Fruit fly (Drosophila melanogaster) whole organism, embryonic: ENCODE measurements around the gene TMEM216.

ENCODE experiments used
- ATbp ChIP-seq: fragments of 200-800 bp; sonication (Bioruptor generic); optimal IDR thresholded peaks from 2 replicates; lab custom pipeline; 2017; ENCODE audit warnings: missing biosample characterization, mild to moderate bottlenecking, missing genetic modification characterization, missing genetic modification reagents
- CG10147 ChIP-seq: fragments of 200-800 bp; sonication (Bioruptor generic); optimal IDR thresholded peaks from 2 replicates; lab custom pipeline; 2019; ENCODE audit warnings: missing biosample characterization, mild to moderate bottlenecking, missing genetic modification characterization, moderate library complexity
- CG10274 ChIP-seq: fragments of 200-800 bp; sonication (Bioruptor generic); optimal IDR thresholded peaks from 3 replicates; lab custom pipeline; 2017; ENCODE audit warnings: missing biosample characterization, mild to moderate bottlenecking, missing genetic modification characterization
- CG11696 ChIP-seq: fragments of 200-800 bp; sonication (Bioruptor generic); IDR thresholded peaks from 2 replicates; pipeline ENCODE4 v1.3.6; 2022; ENCODE audit warnings: missing biosample characterization, missing genetic modification characterization
- CG12236 ChIP-seq: fragments of 200-800 bp; sonication (Bioruptor generic); optimal IDR thresholded peaks from 2 replicates; lab custom pipeline; 2016; ENCODE audit warnings: missing biosample characterization, missing genetic modification characterization
- CG13624 ChIP-seq: fragments of 200-800 bp; sonication (Bioruptor generic); optimal IDR thresholded peaks from 2 replicates; lab custom pipeline; 2016; ENCODE audit warnings: missing biosample characterization, missing genetic modification characterization
- CG15479 ChIP-seq: fragments of 200-800 bp; sonication (Bioruptor generic); optimal IDR thresholded peaks from 3 replicates; lab custom pipeline; 2019; ENCODE audit warnings: missing biosample characterization, mild to moderate bottlenecking, missing genetic modification characterization, moderate library complexity
- CG16813 ChIP-seq: fragments of 200-800 bp; sonication (Bioruptor generic); IDR thresholded peaks from 3 replicates; pipeline ENCODE4 v1.3.6; 2022; ENCODE audit warnings: missing biosample characterization, missing genetic modification characterization; ENCODE audit not compliant: partially characterized antibody
- CG18619 ChIP-seq: fragments of 200-800 bp; sonication (Bioruptor generic); optimal IDR thresholded peaks from 3 replicates; lab custom pipeline; 2017; ENCODE audit warnings: missing biosample characterization, mild to moderate bottlenecking, missing genetic modification characterization
- CG3065 ChIP-seq: fragments of 200-800 bp; sonication (Bioruptor generic); optimal IDR thresholded peaks from 2 replicates; lab custom pipeline; 2016; ENCODE audit warnings: missing biosample characterization, missing genetic modification characterization
- CG4282 ChIP-seq: fragments of 200-800 bp; sonication (Bioruptor generic); optimal IDR thresholded peaks from 2 replicates; lab custom pipeline; 2016; ENCODE audit warnings: missing biosample characterization, missing genetic modification characterization
- CG5245 ChIP-seq: fragments of 200-800 bp; sonication (Bioruptor generic); optimal IDR thresholded peaks from 3 replicates; lab custom pipeline; 2016; ENCODE audit warnings: missing biosample characterization, missing genetic modification characterization
- CG5953 ChIP-seq: fragments of 200-800 bp; sonication (Bioruptor generic); IDR thresholded peaks from 2 replicates; pipeline ENCODE4 v1.3.6; 2022; ENCODE audit warnings: missing biosample characterization, missing genetic modification characterization
- CG6689 ChIP-seq: fragments of 200-800 bp; sonication (Bioruptor generic); IDR thresholded peaks from 2 replicates; pipeline ENCODE4 v1.3.6; 2022; ENCODE audit warnings: missing biosample characterization, missing genetic modification characterization
- CG8359 ChIP-seq: fragments of 200-800 bp; sonication (Bioruptor generic); optimal IDR thresholded peaks from 2 replicates; lab custom pipeline; 2017; ENCODE audit warnings: missing biosample characterization, mild to moderate bottlenecking, missing genetic modification characterization, borderline replicate concordance
- CkIIα-i1 ChIP-seq: fragments of 200-800 bp; sonication (Bioruptor generic); IDR thresholded peaks from 2 replicates; pipeline ENCODE4 v1.3.6; 2022; ENCODE audit warnings: missing biosample characterization, missing genetic modification characterization
- Dad ChIP-seq: fragments of 200-800 bp; sonication (Bioruptor generic); optimal IDR thresholded peaks from 3 replicates; lab custom pipeline; 2016; ENCODE audit warnings: missing biosample characterization, missing genetic modification characterization
- Deaf1 ChIP-seq: fragments of 200-800 bp; optimal IDR thresholded peaks from 3 replicates; lab custom pipeline; 2019; ENCODE audit warnings: missing biosample characterization, mild to moderate bottlenecking, missing genetic modification characterization, moderate library complexity
- Doc3 ChIP-seq: fragments of 200-800 bp; sonication (Bioruptor generic); IDR thresholded peaks from 3 replicates; pipeline ENCODE4 v1.3.6; 2022; ENCODE audit warnings: missing biosample characterization, missing genetic modification characterization; ENCODE audit not compliant: partially characterized antibody
- ERR ChIP-seq: fragments of 200-800 bp; sonication (Bioruptor generic); optimal IDR thresholded peaks from 2 replicates; lab custom pipeline; 2016; ENCODE audit warnings: missing biosample characterization, missing genetic modification characterization
- Ets65A ChIP-seq: fragments of 200-800 bp; sonication (Bioruptor generic); peaks from one replicate; lab custom pipeline; 2016; ENCODE audit warnings: missing biosample characterization, missing genetic modification characterization
- Max ChIP-seq: fragments of 200-800 bp; sonication (Bioruptor generic); optimal IDR thresholded peaks from 2 replicates; lab custom pipeline; 2016; ENCODE audit warnings: missing biosample characterization, mild to moderate bottlenecking, missing genetic modification characterization
- Med ChIP-seq: fragments of 200-800 bp; sonication (Bioruptor generic); peaks from one replicate; lab custom pipeline; 2016; ENCODE audit warnings: missing biosample characterization, missing genetic modification characterization, mild to moderate bottlenecking, inconsistent platforms, moderate library complexity
- Myb ChIP-seq: fragments of 200-800 bp; sonication (Bioruptor generic); optimal IDR thresholded peaks from 2 replicates; lab custom pipeline; 2016; ENCODE audit warnings: missing biosample characterization, missing genetic modification characterization
- NFAT ChIP-seq: fragments of 200-800 bp; sonication (Bioruptor generic); IDR thresholded peaks from 2 replicates; pipeline ENCODE4 v1.3.6; 2022; ENCODE audit warnings: missing biosample characterization, missing genetic modification characterization
- Nf-YA ChIP-seq: fragments of 200-800 bp; sonication (Bioruptor generic); IDR thresholded peaks from 2 replicates; pipeline ENCODE4 v1.3.6; 2022; ENCODE audit warnings: missing biosample characterization, missing genetic modification characterization
- Nf-YC ChIP-seq: fragments of 200-800 bp; optimal IDR thresholded peaks from 3 replicates; lab custom pipeline; 2019; ENCODE audit warnings: missing biosample characterization, mild to moderate bottlenecking, missing genetic modification characterization, moderate library complexity
- PHDP ChIP-seq: fragments of 200-800 bp; sonication (Bioruptor generic); optimal IDR thresholded peaks from 3 replicates; lab custom pipeline; 2018; ENCODE audit warnings: missing biosample characterization, mild to moderate bottlenecking, missing genetic modification characterization, moderate library complexity
- Rfx ChIP-seq: fragments of 200-800 bp; sonication (Bioruptor generic); IDR thresholded peaks from 2 replicates; pipeline ENCODE4 v1.3.6; 2022; ENCODE audit warnings: missing biosample characterization, missing genetic modification characterization
- Stat92E ChIP-seq, 3 experiments: fragments of >200 bp in 2 of 3; fragments of 200-800 bp in 1 of 3; sonication (Bioruptor generic) in 1 of 3; optimal IDR thresholded peaks; 2 replicates each; lab custom pipeline; 2017 to 2019; ENCODE audit warnings: missing biosample characterization in 3 of 3, missing genetic modification characterization in 3 of 3, mild to moderate bottlenecking in 1 of 3, moderate library complexity in 1 of 3
- ara ChIP-seq: fragments of 200-800 bp; sonication (Bioruptor generic); IDR thresholded peaks from 2 replicates; pipeline ENCODE4 v1.3.6; 2022; ENCODE audit warnings: missing biosample characterization, missing genetic modification characterization
- bigmax ChIP-seq: fragments of 200-800 bp; sonication (Bioruptor generic); optimal IDR thresholded peaks from 2 replicates; lab custom pipeline; 2018; ENCODE audit warnings: missing biosample characterization, mild to moderate bottlenecking, missing genetic modification characterization
- cg ChIP-seq: fragments of 200-800 bp; sonication (Bioruptor generic); optimal IDR thresholded peaks from 3 replicates; lab custom pipeline; 2019; ENCODE audit warnings: missing biosample characterization, mild to moderate bottlenecking, missing genetic modification characterization, moderate library complexity
- dimm ChIP-seq: fragments of 200-800 bp; sonication (Bioruptor generic); IDR thresholded peaks from 2 replicates; pipeline ENCODE4 v1.3.6; 2022; ENCODE audit warnings: missing biosample characterization, missing genetic modification characterization
- eve ChIP-seq, 2 experiments: fragments of >200 bp; optimal IDR thresholded peaks; 2 replicates each; lab custom pipeline; 2017; ENCODE audit warnings: missing biosample characterization in 2 of 2, missing genetic modification characterization in 2 of 2
- gce ChIP-seq: fragments of 200-800 bp; sonication (Bioruptor generic); IDR thresholded peaks from 3 replicates; pipeline ENCODE4 v1.3.6; 2022; ENCODE audit warnings: missing biosample characterization, missing genetic modification characterization
- gcm2 ChIP-seq: fragments of 200-800 bp; sonication (Bioruptor generic); optimal IDR thresholded peaks from 2 replicates; lab custom pipeline; 2016; ENCODE audit warnings: missing biosample characterization, missing genetic modification characterization
- gem ChIP-seq: fragments of 200-800 bp; sonication (Bioruptor generic); optimal IDR thresholded peaks from 2 replicates; lab custom pipeline; 2019; ENCODE audit warnings: missing biosample characterization, mild to moderate bottlenecking, missing genetic modification characterization, moderate library complexity
- ind ChIP-seq: fragments of 200-800 bp; sonication (Bioruptor generic); optimal IDR thresholded peaks from 3 replicates; lab custom pipeline; 2016; ENCODE audit warnings: missing biosample characterization, missing genetic modification characterization
- lmd ChIP-seq: fragments of 200-800 bp; sonication (Bioruptor generic); IDR thresholded peaks from 2 replicates; pipeline ENCODE4 v1.3.6; 2022; ENCODE audit warnings: missing biosample characterization, missing genetic modification characterization
- lola ChIP-seq, 3 experiments: fragments of >200 bp in 2 of 3; fragments of 200-800 bp in 1 of 3; sonication (Bioruptor generic) in 1 of 3; optimal IDR thresholded peaks; 2 replicates each; lab custom pipeline; 2017 to 2019; ENCODE audit warnings: missing biosample characterization in 3 of 3, missing genetic modification characterization in 3 of 3, mild to moderate bottlenecking in 1 of 3, moderate library complexity in 1 of 3
- maf-S ChIP-seq: fragments of 200-800 bp; sonication (Bioruptor generic); optimal IDR thresholded peaks from 2 replicates; lab custom pipeline; 2016; ENCODE audit warnings: missing biosample characterization, missing genetic modification characterization
- nmo ChIP-seq: fragments of 200-800 bp; sonication (Bioruptor generic); optimal IDR thresholded peaks from 2 replicates; lab custom pipeline; 2018; ENCODE audit warnings: missing biosample characterization, mild to moderate bottlenecking, missing genetic modification characterization, moderate library complexity
- otp ChIP-seq: fragments of 200-800 bp; sonication (Bioruptor generic); IDR thresholded peaks from 3 replicates; pipeline ENCODE4, ENCODE4 v1.3.6; 2022; ENCODE audit warnings: missing biosample characterization, missing genetic modification characterization
- phol ChIP-seq: fragments of 200-800 bp; sonication (Bioruptor generic); optimal IDR thresholded peaks from 3 replicates; lab custom pipeline; 2018; ENCODE audit warnings: missing biosample characterization, mild to moderate bottlenecking, missing genetic modification characterization, moderate library complexity
- pzg ChIP-seq: fragments of 200-800 bp; sonication (Bioruptor generic); optimal IDR thresholded peaks from 3 replicates; lab custom pipeline; 2018; ENCODE audit warnings: missing biosample characterization, mild to moderate bottlenecking, missing genetic modification characterization, moderate library complexity
- rib ChIP-seq: fragments of 200-800 bp; sonication (Bioruptor generic); IDR thresholded peaks from 2 replicates; pipeline ENCODE4 v1.3.6; 2022; ENCODE audit warnings: missing biosample characterization, missing genetic modification characterization
- shn ChIP-seq: fragments of 200-800 bp; sonication (Bioruptor generic); optimal IDR thresholded peaks from 3 replicates; lab custom pipeline; 2016; ENCODE audit warnings: missing biosample characterization, missing genetic modification characterization
- sisA ChIP-seq: fragments of 200-800 bp; sonication (Bioruptor generic); IDR thresholded peaks from 2 replicates; pipeline ENCODE4 v1.3.6; 2022; ENCODE audit warnings: missing biosample characterization, missing genetic modification characterization
- toy ChIP-seq: fragments of 200-800 bp; sonication (Bioruptor generic); IDR thresholded peaks from 2 replicates; pipeline ENCODE4 v1.3.6; 2022; ENCODE audit warnings: missing biosample characterization, missing genetic modification characterization
- zen2 ChIP-seq: fragments of 200-800 bp; sonication (Bioruptor generic); IDR thresholded peaks from 3 replicates; pipeline ENCODE4 v1.3.6; 2022; ENCODE audit warnings: missing biosample characterization, missing genetic modification characterization; ENCODE audit not compliant: partially characterized antibody

TMEM216 gene

dm6 chr3R:8711890-8712449 lies 4.1 kb upstream of the TMEM216 start (continued):
- TF ChIP-seq ind (GFP tag; lab: Kevin White, UChicago): no peak
- no peak for TF ChIP-seq pzg
- no peak for TF ChIP-seq Rfx (GFP tag; lab: Robert Waterston, UW)
- no peak for TF ChIP-seq CG8359 (GFP tag; lab: Kevin White, UChicago)
- no peak for TF ChIP-seq CkIIα-i1
- no peak for TF ChIP-seq CG13624 (GFP tag; lab: Kevin White, UChicago)
- peak; percentile 19 for TF ChIP-seq phol (tag; lab: Kevin White, UChicago)
- no peak for TF ChIP-seq Max (GFP tag; lab: Kevin White, UChicago)
- no peak for TF ChIP-seq Doc3
- TF ChIP-seq gem (tag; lab: Kevin White, UChicago): peak; percentile 50
- no peak for TF ChIP-seq maf-S (GFP tag; lab: Kevin White, UChicago)
- no peak for TF ChIP-seq zen2
- no peak for TF ChIP-seq CG3065
- TF ChIP-seq nmo (GFP tag; lab: Kevin White, UChicago): peak; percentile 29
- TF ChIP-seq CG5953 (GFP tag; lab: Robert Waterston, UW): no peak
- TF ChIP-seq CG10147 (GFP tag; lab: Kevin White, UChicago): no peak
- TF ChIP-seq CG15479: no peak
- no peak for TF ChIP-seq CG11696 (GFP tag; lab: Robert Waterston, UW)
- no peak for TF ChIP-seq Myb (GFP tag; lab: Kevin White, UChicago)
- no peak for TF ChIP-seq otp (GFP tag; lab: Robert Waterston, UW)
- TF ChIP-seq CG18619: no peak
- no peak for TF ChIP-seq eve (GFP tag; optimal IDR thresholded peaks at IDR 0.05; lab: Kevin White, UChicago)
- TF ChIP-seq Nf-YA (GFP tag; lab: Robert Waterston, UW): no peak
- no peak for TF ChIP-seq toy (GFP tag; lab: Robert Waterston, UW)
- TF ChIP-seq gce (GFP tag; lab: Robert Waterston, UW): no peak
- no peak for TF ChIP-seq CG4282
- no peak for TF ChIP-seq Ets65A
- TF ChIP-seq NFAT (GFP tag; lab: Robert Waterston, UW): no peak
- no peak for TF ChIP-seq cg (GFP tag; lab: Kevin White, UChicago)
- TF ChIP-seq dimm (GFP tag; lab: Robert Waterston, UW): no peak
- no peak for TF ChIP-seq Dad
- TF ChIP-seq CG6689 (GFP tag; lab: Robert Waterston, UW): no peak
- TF ChIP-seq PHDP (tag; lab: Kevin White, UChicago): peak; percentile 3
- TF ChIP-seq gcm2 (GFP tag; lab: Kevin White, UChicago): no peak
- no peak for TF ChIP-seq sisA (GFP tag; lab: Robert Waterston, UW)
- TF ChIP-seq lmd: no peak
- no peak for TF ChIP-seq ara (GFP tag; lab: Robert Waterston, UW)
- no peak for TF ChIP-seq CG12236 (GFP tag; lab: Kevin White, UChicago)
- TF ChIP-seq bigmax (GFP tag; lab: Kevin White, UChicago): no peak
- TF ChIP-seq CG16813 (GFP tag; lab: Robert Waterston, UW): no peak
- no peak for TF ChIP-seq CG5245 (GFP tag; lab: Kevin White, UChicago)
- TF ChIP-seq rib (GFP tag; lab: Robert Waterston, UW): no peak
- peak; percentile 34 for TF ChIP-seq ATbp (GFP tag; lab: Kevin White, UChicago)
- TF ChIP-seq Nf-YC (tag; lab: Kevin White, UChicago): no peak
- TF ChIP-seq Med: peak; percentile 5
- TF ChIP-seq Stat92E (GFP tag; optimal IDR thresholded peaks at IDR 0.05; lab: Kevin White, UChicago): no peak
- TF ChIP-seq shn (GFP tag; lab: Kevin White, UChicago): no peak
- peak; percentile 69 for TF ChIP-seq Deaf1 (tag; lab: Kevin White, UChicago)
- no peak for TF ChIP-seq CG10274
- TF ChIP-seq lola (GFP tag; optimal IDR thresholded peaks at IDR 0.05; lab: Kevin White, UChicago): no peak
- no peak for TF ChIP-seq ERR (GFP tag; lab: Kevin White, UChicago)
